Fruit fly (Drosophila melanogaster): ENCODE data around the gene Med.

Med gene

DNA sequence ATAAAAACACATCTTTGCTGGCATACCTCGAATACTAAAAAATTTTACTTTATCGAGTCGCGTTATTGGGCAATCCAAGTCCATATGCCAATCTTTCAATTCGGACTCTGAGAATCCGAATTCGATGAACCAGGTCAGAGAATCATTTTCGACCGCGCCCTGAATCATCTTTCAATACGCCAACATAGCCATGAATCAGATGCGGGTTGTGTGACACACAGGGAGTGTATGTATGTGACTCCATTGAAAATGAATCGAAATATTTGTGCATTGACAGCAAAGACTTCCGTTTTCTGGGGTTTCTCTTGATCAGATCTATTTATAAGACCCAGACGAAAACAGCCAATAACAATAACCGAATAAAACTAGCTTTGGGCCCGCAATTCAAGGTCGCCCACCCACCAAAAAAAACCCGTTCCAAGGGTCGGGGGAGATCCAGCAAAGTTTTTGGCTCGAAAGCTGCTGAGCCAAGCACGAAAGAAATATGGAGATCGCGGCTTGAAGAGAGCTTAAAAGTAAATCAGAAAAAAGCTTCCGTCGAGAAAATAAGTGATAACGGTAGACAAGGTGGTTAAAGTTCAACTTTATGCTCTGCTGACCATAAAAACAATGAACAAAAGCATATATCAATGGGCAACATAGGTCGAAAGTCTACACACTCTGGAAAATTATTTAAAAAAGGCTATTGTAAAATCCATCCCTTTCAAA, 6.3 kb upstream of the Med start:
- no peak for TF ChIP-seq CG1620 (GFP tag; optimal IDR thresholded peaks at IDR 0.05)
- TF ChIP-seq tj (GFP tag; optimal IDR thresholded peaks at IDR 0.05), result peak; percentile 69
- peak; percentile 27 for TF ChIP-seq ovo (GFP tag; optimal IDR thresholded peaks at IDR 0.05)
- no peak for TF ChIP-seq CG14711 (tag; optimal IDR thresholded peaks at IDR 0.05)

DNA sequence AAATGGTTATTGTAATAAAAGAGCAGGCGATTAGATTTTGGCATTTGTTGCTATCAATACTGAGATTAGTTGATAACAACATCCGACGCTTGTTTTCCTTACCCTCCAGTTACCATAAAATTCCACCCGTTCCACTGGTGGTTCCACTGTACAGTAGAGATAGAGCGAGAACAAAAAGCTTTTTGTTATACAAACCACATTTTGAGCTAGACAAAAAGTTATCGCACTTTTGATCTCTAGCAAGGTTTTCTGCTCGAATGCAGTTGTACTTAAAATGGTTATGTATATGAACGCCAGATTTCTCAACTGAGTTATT, 5.8 kb upstream of the Med start:
- TF ChIP-seq Hr96 (GFP tag; optimal IDR thresholded peaks at IDR 0.05) (no peak), ovo (GFP tag; optimal IDR thresholded peaks at IDR 0.05) (no peak), CG7101 (tag; optimal IDR thresholded peaks at IDR 0.05) (no peak), CG1620 (GFP tag; optimal IDR thresholded peaks at IDR 0.05) (no peak), Crg-1 (GFP tag; optimal IDR thresholded peaks at IDR 0.05) (no peak), CG14711 (tag; optimal IDR thresholded peaks at IDR 0.05) (no peak), cnc (optimal IDR thresholded peaks at IDR 0.05) (no peak), CG33017 (tag; optimal IDR thresholded peaks at IDR 0.05) (no peak)

DNA sequence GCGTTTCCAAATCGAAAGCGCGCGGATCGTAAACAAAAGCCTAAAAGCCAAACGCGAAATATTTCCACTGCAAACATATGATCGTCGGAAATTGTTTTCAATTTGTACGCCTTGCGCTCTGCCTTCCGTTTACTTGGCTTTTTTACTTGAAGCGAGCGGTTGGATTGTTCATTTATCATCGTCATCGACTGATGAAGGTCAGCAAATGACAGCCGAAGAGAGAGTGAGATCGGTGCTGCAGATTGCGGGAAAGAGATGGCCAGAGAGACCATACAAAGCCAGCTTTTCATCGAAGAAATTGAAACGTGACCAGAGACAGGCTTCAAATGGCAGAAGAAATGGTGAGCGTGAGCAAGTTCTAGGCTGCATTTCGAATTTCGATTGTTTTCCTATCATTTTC, 5.1 kb upstream of the Med start:
- TF ChIP-seq CG14711 (tag; optimal IDR thresholded peaks at IDR 0.05), result no peak
- TF ChIP-seq CG7101 (tag; optimal IDR thresholded peaks at IDR 0.05), result no peak

DNA sequence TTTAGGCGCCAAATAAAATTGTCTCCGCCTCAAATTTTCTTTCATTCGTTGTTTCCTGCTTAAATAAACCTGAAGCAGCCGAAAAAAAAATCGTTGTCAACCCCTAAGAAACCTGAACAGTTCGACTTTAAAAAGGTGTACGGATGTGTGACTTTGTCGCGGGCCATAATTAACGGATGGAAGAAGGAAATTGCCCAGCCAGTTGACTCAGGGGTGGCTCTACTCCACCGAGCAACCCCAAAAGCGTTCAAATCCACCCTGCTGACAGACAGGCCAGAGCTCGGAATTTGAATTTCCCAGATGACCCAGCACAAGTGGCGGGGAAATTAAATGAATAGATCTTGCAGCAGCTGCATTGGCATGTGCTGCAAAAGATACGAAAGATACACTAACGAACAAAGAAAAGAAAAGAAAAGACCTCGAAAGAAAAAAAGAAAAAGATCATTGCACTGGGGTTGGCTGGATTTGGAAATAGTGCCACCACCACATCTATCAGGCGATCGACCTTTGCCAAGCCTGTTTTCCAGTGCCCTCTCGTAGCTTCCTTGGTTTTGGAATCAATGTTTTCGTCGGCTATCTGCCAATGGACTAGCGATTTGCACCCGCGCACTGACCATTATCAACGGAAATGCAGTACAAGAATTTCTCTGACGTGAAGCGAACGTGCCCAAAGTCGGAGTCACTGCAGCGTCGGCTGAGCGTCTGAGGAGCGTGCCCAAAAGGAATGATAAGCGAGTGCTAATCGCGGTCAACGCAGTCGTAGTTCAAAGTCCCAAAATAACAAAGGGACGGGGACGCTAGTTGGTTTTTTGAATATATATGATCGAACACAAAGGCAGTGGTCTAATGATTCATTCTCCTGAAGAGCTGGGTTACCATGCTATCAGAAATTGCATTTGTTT, 4.4 kb upstream of the Med start:
- TF ChIP-seq tj (GFP tag; optimal IDR thresholded peaks at IDR 0.05) (no peak), Clk (GFP tag; optimal IDR thresholded peaks at IDR 0.05) (no peak), CG12768 (GFP tag; optimal IDR thresholded peaks at IDR 0.05) (peak; percentile 2), pad (GFP tag; optimal IDR thresholded peaks at IDR 0.05) (no peak), bab1 (GFP tag; optimal IDR thresholded peaks at IDR 0.05) (no peak), cnc (optimal IDR thresholded peaks at IDR 0.05) (no peak), kay (GFP tag; ENCODE audit: borderline replicate concordance) (no peak), CG33017 (tag; optimal IDR thresholded peaks at IDR 0.05) (no peak), Hr96 (GFP tag; optimal IDR thresholded peaks at IDR 0.05) (peak; percentile 6), CG7045 (GFP tag; optimal IDR thresholded peaks at IDR 0.05) (no peak)

DNA sequence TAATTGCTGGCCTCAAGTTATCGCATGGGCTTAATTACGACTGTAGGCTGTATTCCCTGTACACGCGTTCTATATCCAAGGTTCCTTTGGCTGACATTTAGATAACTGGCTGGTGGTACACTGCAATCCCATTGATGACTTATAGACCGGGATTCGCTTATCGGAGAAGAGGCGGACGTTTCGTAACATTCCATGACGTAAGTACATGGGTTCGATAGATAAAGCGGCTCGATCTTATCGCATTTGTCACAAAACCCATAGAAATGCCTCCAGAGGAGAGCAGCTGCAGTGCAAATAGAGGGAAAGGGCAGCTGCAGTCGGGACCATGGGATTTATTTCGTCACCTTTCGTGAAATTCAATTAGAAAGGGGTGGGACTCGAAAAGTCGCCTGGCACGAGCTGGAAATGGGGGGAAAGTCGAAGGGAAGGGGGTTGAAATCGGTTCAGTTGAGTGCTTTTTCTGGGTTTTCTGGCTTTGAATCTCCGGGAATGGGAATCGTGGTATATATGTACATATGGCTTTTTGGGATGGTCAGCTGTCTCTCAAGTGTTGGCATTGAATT, 3.5 kb upstream of the Med start:
- TF ChIP-seq CG1620 (GFP tag; optimal IDR thresholded peaks at IDR 0.05) (no peak), CG14711 (tag; optimal IDR thresholded peaks at IDR 0.05) (no peak), CG7045 (GFP tag; optimal IDR thresholded peaks at IDR 0.05) (no peak)

DNA sequence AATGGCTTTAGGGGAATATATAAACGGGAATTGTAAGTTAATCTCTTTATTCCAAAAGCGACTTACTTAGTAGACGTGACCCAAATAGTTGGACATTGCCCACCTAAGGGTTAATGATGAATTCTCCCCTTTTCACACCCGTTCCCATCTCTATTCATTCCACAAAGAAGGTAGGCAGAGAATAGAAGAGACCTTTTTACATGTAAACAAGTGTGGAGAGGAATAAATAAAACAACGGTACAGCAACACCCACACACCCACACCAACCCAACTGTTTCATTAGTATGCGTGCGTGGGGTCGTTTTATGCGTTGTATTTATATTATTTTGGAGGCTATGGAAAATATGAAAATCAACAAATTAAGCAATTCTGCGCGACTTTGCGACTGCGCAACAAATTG, 2.8 kb upstream of the Med start:
- TF ChIP-seq CG7101 (tag; optimal IDR thresholded peaks at IDR 0.05) (no peak), Clk (GFP tag; optimal IDR thresholded peaks at IDR 0.05) (no peak), ovo (GFP tag; optimal IDR thresholded peaks at IDR 0.05) (peak; percentile 71)

DNA sequence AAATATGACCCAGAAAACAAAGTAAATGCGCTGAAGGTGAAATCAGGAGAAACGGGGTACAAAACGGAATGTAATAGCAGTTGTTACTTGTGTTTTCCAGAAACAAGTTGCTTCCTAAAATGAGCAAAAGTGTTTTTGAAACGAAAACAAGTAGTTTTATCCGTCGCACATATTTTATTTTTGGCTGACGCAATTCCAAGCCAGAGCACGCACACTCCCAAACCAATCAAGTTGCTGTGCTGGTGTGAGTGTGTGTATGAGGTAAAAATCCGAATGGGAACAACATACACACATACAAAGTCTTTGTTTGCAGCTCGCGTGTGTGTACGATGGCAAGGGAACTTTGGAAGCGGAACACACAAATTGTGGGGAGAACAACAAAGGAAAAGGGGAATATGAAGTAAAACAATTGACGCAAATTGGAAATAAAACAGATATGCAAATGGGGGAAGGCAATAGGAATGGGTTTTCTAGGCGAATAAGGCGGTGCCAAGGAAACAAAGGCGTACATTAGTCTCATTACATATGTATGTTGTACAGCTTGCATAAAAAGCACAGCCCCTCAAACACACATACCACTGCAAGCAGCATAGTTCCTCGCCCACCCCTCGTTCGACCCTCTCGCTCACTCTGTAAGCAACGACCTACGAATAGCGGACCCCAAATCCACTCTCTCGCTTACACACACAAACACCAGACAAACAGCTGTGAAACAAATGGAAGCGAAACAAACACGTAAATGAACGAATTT, 2.2 kb upstream of the Med start:
- TF ChIP-seq ovo (GFP tag; optimal IDR thresholded peaks at IDR 0.05) (peak; percentile 75), CG7045 (GFP tag; optimal IDR thresholded peaks at IDR 0.05) (peak; percentile 25), kay (GFP tag; ENCODE audit: borderline replicate concordance) (no peak), Mnt (GFP tag; optimal IDR thresholded peaks at IDR 0.05) (peak; percentile 39), CG12768 (GFP tag; optimal IDR thresholded peaks at IDR 0.05) (peak; percentile 90), bab1 (GFP tag; optimal IDR thresholded peaks at IDR 0.05) (peak; percentile 25), Crg-1 (GFP tag; optimal IDR thresholded peaks at IDR 0.05) (no peak), CG11617 (GFP tag; optimal IDR thresholded peaks at IDR 0.05) (peak; percentile 7), Clk (GFP tag; optimal IDR thresholded peaks at IDR 0.05) (peak; percentile 24), CG33017 (tag; optimal IDR thresholded peaks at IDR 0.05) (no peak), cic (GFP tag; optimal IDR thresholded peaks at IDR 0.05) (peak; percentile 90), Hr96 (GFP tag; optimal IDR thresholded peaks at IDR 0.05) (peak; percentile 56), CG7101 (tag; optimal IDR thresholded peaks at IDR 0.05) (peak; percentile 37), tj (GFP tag; optimal IDR thresholded peaks at IDR 0.05) (peak; percentile 51), pad (GFP tag; optimal IDR thresholded peaks at IDR 0.05) (peak; percentile 99)
